Worm (Caenorhabditis elegans) whole organism, mixed stage, embryonic: Measurements from ENCODE around the gene gos-28.

ENCODE experiments used
- cnd-1 ChIP-seq: fragments of 200-800 bp; sonication (Bioruptor generic); optimal IDR thresholded peaks from 2 replicates; lab custom pipeline; 2018; ENCODE audit warnings: mild to moderate bottlenecking, missing genetic modification characterization, missing compliant biosample characterization
- nhr-2 ChIP-seq: fragments of 150-350 bp; optimal IDR thresholded peaks from 2 replicates; lab custom pipeline; 2014; ENCODE audit warnings: missing biosample characterization, missing genetic modification characterization
- nhr-28 ChIP-seq: fragments of 150-350 bp; optimal IDR thresholded peaks from 2 replicates; lab custom pipeline; 2014; ENCODE audit warnings: missing biosample characterization, missing genetic modification characterization
- nhr-76 ChIP-seq: sonication (generic microtip); optimal IDR thresholded peaks from 2 replicates; lab custom pipeline; 2017; ENCODE audit warnings: missing biosample characterization, missing genetic modification characterization
- snpc-4 ChIP-seq: fragments of 150-350 bp; optimal IDR thresholded peaks from 2 replicates; lab custom pipeline; 2014; ENCODE audit warnings: missing biosample characterization, missing genetic modification characterization
- tbx-8 ChIP-seq: fragments of 200-800 bp; sonication (Bioruptor generic); optimal IDR thresholded peaks from 2 replicates; lab custom pipeline; 2018; ENCODE audit warnings: mild to moderate bottlenecking, missing genetic modification characterization, moderate library complexity, missing compliant biosample characterization
- unc-62 ChIP-seq: fragments of 150-350 bp; optimal IDR thresholded peaks from 2 replicates; lab custom pipeline; 2014; ENCODE audit warnings: missing biosample characterization, missing genetic modification reagents, missing genetic modification characterization

ce11 chrIII:7335220-7335619 lies 13.8 kb downstream of the gos-28 start, which contains the start of gene F56C9.10:
- TF ChIP-seq unc-62 (GFP tag; lab: Kevin White, UChicago) (peak; percentile 83), nhr-2 (no peak), snpc-4 (tag; lab: Kevin White, UChicago) (no peak), cnd-1 (peak; percentile 15), nhr-76 (tag; lab: Kevin White, UChicago) (no peak), tbx-8 (GFP tag; lab: Kevin White, UChicago) (no peak), nhr-28 (tag; lab: Kevin White, UChicago) (no peak)
